Worm (Caenorhabditis elegans) whole organism, mixed stage, embryonic: Measurements from ENCODE around the gene ZK105.1.

Source experiments
- bed-3 ChIP-seq: fragments of 200-800 bp; sonication (Bioruptor generic); optimal IDR thresholded peaks from 3 replicates; lab custom pipeline; 2018; ENCODE audit warnings: mild to moderate bottlenecking, missing genetic modification characterization, moderate library complexity, missing compliant biosample characterization
- ceh-39 ChIP-seq: fragments of 150-350 bp; optimal IDR thresholded peaks from 2 replicates; lab custom pipeline; 2014; ENCODE audit warnings: missing biosample characterization, missing genetic modification characterization
- drap-1 ChIP-seq: fragments of 200-800 bp; sonication (Bioruptor generic); optimal IDR thresholded peaks from 3 replicates; lab custom pipeline; 2018; ENCODE audit warnings: mild to moderate bottlenecking, missing genetic modification characterization, missing compliant biosample characterization
- elt-3 ChIP-seq: fragments of 150-350 bp; optimal IDR thresholded peaks from 2 replicates; lab custom pipeline; 2014; ENCODE audit warnings: missing biosample characterization, missing genetic modification characterization
- hlh-1 ChIP-seq: fragments of 150-350 bp; optimal IDR thresholded peaks from 2 replicates; lab custom pipeline; 2014; ENCODE audit warnings: missing biosample characterization, missing genetic modification reagents, missing genetic modification characterization
- lin-13 ChIP-seq: fragments of 150-350 bp; optimal IDR thresholded peaks from 2 replicates; lab custom pipeline; 2014; ENCODE audit warnings: missing biosample characterization, missing genetic modification characterization
- lsy-2 ChIP-seq: fragments of 150-350 bp; optimal IDR thresholded peaks from 2 replicates; lab custom pipeline; 2014; ENCODE audit warnings: missing biosample characterization, missing genetic modification characterization
- nhr-237 ChIP-seq: fragments of 150-350 bp; optimal IDR thresholded peaks from 2 replicates; lab custom pipeline; 2014; ENCODE audit warnings: missing biosample characterization, missing genetic modification characterization
- nhr-28 ChIP-seq: fragments of 150-350 bp; optimal IDR thresholded peaks from 2 replicates; lab custom pipeline; 2014; ENCODE audit warnings: missing biosample characterization, missing genetic modification characterization
- pha-4 ChIP-seq: fragments of 150-350 bp; optimal IDR thresholded peaks from 2 replicates; lab custom pipeline; 2018; ENCODE audit warnings: missing biosample characterization, missing genetic modification reagents, missing genetic modification characterization
- snpc-4 ChIP-seq: fragments of 150-350 bp; optimal IDR thresholded peaks from 2 replicates; lab custom pipeline; 2014; ENCODE audit warnings: missing biosample characterization, missing genetic modification characterization
- unc-62 ChIP-seq: fragments of 150-350 bp; optimal IDR thresholded peaks from 2 replicates; lab custom pipeline; 2014; ENCODE audit warnings: missing biosample characterization, missing genetic modification reagents, missing genetic modification characterization
- ztf-11 ChIP-seq: fragments of 150-350 bp; optimal IDR thresholded peaks from 2 replicates; lab custom pipeline; 2014; ENCODE audit warnings: missing biosample characterization, missing genetic modification characterization

DNA sequence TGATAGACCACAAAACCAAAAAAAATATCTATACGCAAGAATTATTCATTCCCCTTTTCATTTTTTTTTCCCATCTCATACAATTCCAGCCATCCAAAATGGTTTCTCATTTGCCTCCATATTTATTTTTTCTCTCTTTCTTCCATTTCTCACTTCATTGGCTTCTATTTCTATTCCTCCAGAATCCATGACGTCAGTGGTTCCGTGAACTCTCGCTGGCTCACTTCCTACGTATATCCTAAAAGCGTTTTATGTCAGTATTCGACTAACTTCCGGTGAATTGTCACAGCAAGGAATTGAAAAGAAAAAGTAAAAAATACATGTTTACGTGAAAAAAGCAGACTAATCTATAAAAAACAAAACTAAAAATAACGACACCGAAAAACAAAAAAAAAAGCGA lies 13.1 kb downstream of the ZK105.1 start:
- TF ChIP-seq elt-3 (tag; lab: Kevin White, UChicago), result no peak
- no peak for TF ChIP-seq unc-62 (GFP tag; lab: Kevin White, UChicago)
- TF ChIP-seq hlh-1 (tag; lab: Kevin White, UChicago), result no peak
- TF ChIP-seq lsy-2, result no peak
- TF ChIP-seq bed-3, result no peak
- TF ChIP-seq ceh-39 (tag; lab: Kevin White, UChicago), result no peak
- TF ChIP-seq nhr-28 (tag; lab: Kevin White, UChicago), result no peak
- TF ChIP-seq nhr-237 (tag; lab: Kevin White, UChicago), result no peak
- no peak for TF ChIP-seq drap-1
- TF ChIP-seq ztf-11 (tag; lab: Kevin White, UChicago), result no peak
- TF ChIP-seq lin-13 (tag; lab: Kevin White, UChicago), result no peak
- no peak for TF ChIP-seq pha-4 (tag; lab: Kevin White, UChicago)
- no peak for TF ChIP-seq snpc-4 (tag; lab: Kevin White, UChicago)
